Fruit fly (Drosophila melanogaster): Measurements from ENCODE around the gene hyx.

The hyx gene

DNA sequence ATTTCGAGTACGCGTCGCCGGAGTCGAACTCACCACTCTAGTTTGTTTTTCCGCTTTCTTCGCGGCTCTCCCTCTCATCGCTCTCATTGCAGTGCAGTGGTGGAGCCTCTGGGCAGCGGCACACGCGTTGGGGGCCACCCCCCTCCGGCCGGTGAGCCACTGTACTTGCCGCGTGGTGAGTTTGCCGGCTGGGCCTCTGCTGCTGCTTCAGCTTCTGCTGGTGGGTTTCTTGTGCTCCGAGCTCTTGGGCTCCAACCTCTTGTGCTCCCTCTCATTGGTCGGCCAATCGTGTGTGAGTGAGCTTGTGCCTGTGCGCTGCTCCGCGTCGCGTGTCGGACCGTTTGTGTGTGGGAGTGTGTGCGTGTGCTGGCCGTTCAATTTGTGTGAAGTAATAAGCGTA is 14.5 kb downstream of the hyx start (continued):
- TF ChIP-seq zen2 (GFP tag; IDR thresholded peaks at IDR 0.05; ENCODE audit: partially characterized antibody) (no peak), Meics (GFP tag; optimal IDR thresholded peaks at IDR 0.05) (peak; percentile 64), CG15601 (tag; optimal IDR thresholded peaks at IDR 0.05) (no peak), Gsc (GFP tag; IDR thresholded peaks at IDR 0.05) (no peak), gro (GFP tag; optimal IDR thresholded peaks at IDR 0.05) (peak; percentile 73), Elba2 (GFP tag; optimal IDR thresholded peaks at IDR 0.05) (no peak), CG11093 (GFP tag; IDR thresholded peaks at IDR 0.05) (no peak), CG1603 (tag; optimal IDR thresholded peaks at IDR 0.05) (peak; percentile 43), CG7556 (GFP tag; optimal IDR thresholded peaks at IDR 0.05) (peak; percentile 28), BEAF-32 (GFP tag; optimal IDR thresholded peaks at IDR 0.05) (no peak), grn (GFP tag; optimal IDR thresholded peaks at IDR 0.05) (no peak), cg (GFP tag; optimal IDR thresholded peaks at IDR 0.05) (peak; percentile 81), NfI (GFP tag; optimal IDR thresholded peaks at IDR 0.05) (peak; percentile 31), HLH4C (GFP tag; IDR thresholded peaks at IDR 0.05; ENCODE audit: partially characterized antibody) (no peak), CG15073 (GFP tag; optimal IDR thresholded peaks at IDR 0.05) (no peak), toy (GFP tag; IDR thresholded peaks at IDR 0.05) (no peak), en (GFP tag; optimal IDR thresholded peaks at IDR 0.05) (no peak), Myb (GFP tag; optimal IDR thresholded peaks at IDR 0.05) (peak; percentile 32), CG6254 (GFP tag; optimal IDR thresholded peaks at IDR 0.05) (peak; percentile 17), fd102C (GFP tag; optimal IDR thresholded peaks at IDR 0.05) (no peak), CG7987 (GFP tag; optimal IDR thresholded peaks at IDR 0.05) (peak; percentile 64), nau (GFP tag; optimal IDR thresholded peaks at IDR 0.05) (peak; percentile 62), CG9797 (GFP tag; optimal IDR thresholded peaks at IDR 0.05) (no peak), Dip2 (GFP tag; IDR thresholded peaks at IDR 0.05) (no peak), CG6765 (GFP tag; optimal IDR thresholded peaks at IDR 0.05) (no peak), Sin3A (optimal IDR thresholded peaks at IDR 0.05) (no peak), eve (GFP tag; optimal IDR thresholded peaks at IDR 0.05) (no peak), CG3726 (GFP tag; IDR thresholded peaks at IDR 0.05) (no peak), HmgZ (tag; optimal IDR thresholded peaks at IDR 0.05) (peak; percentile 83), CG11723 (GFP tag; optimal IDR thresholded peaks at IDR 0.05) (peak; percentile 29), Oaz (GFP tag; IDR thresholded peaks at IDR 0.05) (no peak), lilli (GFP tag; optimal IDR thresholded peaks at IDR 0.05) (peak; percentile 85), maf-S (GFP tag; optimal IDR thresholded peaks at IDR 0.05) (peak; percentile 73), Chrac-16 (GFP tag; optimal IDR thresholded peaks at IDR 0.05) (peak; percentile 35), Opbp (GFP tag; IDR thresholded peaks at IDR 0.05; ENCODE audit: partially characterized antibody) (no peak), CG13296 (GFP tag; optimal IDR thresholded peaks at IDR 0.05) (peak; percentile 25), CG17912 (GFP tag; optimal IDR thresholded peaks at IDR 0.05) (no peak), ham (GFP tag; IDR thresholded peaks at IDR 0.05) (no peak), cato (GFP tag; optimal IDR thresholded peaks at IDR 0.05; ENCODE audit: borderline replicate concordance) (no peak), CG10654 (GFP tag; optimal IDR thresholded peaks at IDR 0.05) (no peak), Poxn (GFP tag; IDR thresholded peaks at IDR 0.05) (no peak), CG8765 (GFP tag; IDR thresholded peaks at IDR 0.05) (no peak), nom (GFP tag; optimal IDR thresholded peaks at IDR 0.05) (peak; percentile 94), Eip74EF (GFP tag; optimal IDR thresholded peaks at IDR 0.05) (peak in 1 of 2 experiments; percentile 54), HLH3B (GFP tag; IDR thresholded peaks at IDR 0.05) (no peak), org-1 (GFP tag; optimal IDR thresholded peaks at IDR 0.05) (peak; percentile 28), CG13624 (GFP tag; optimal IDR thresholded peaks at IDR 0.05) (peak; percentile 81), hb (GFP tag; IDR thresholded peaks at IDR 0.05; ENCODE audit: partially characterized antibody) (no peak), Trl (optimal IDR thresholded peaks at IDR 0.05) (peak; percentile 88 to 94), Trl (GFP tag; optimal IDR thresholded peaks at IDR 0.05) (peak; percentile 84), phol (tag; optimal IDR thresholded peaks at IDR 0.05) (no peak), Nf-YA (GFP tag; IDR thresholded peaks at IDR 0.05) (no peak)
